Worm (Caenorhabditis elegans) whole organism, L4 larva: Measurements from ENCODE around the gene F14D2.19.

Source experiments
- ces-1 ChIP-seq: fragments of 150-350 bp; sonication (generic microtip); optimal IDR thresholded peaks from 4 replicates; lab custom pipeline; 2014; ENCODE audit warnings: missing biosample characterization, missing genetic modification reagents, missing genetic modification characterization
- nhr-77 ChIP-seq: fragments of 150-350 bp; optimal IDR thresholded peaks from 2 replicates; lab custom pipeline; 2014; ENCODE audit warnings: missing biosample characterization, missing genetic modification characterization

DNA sequence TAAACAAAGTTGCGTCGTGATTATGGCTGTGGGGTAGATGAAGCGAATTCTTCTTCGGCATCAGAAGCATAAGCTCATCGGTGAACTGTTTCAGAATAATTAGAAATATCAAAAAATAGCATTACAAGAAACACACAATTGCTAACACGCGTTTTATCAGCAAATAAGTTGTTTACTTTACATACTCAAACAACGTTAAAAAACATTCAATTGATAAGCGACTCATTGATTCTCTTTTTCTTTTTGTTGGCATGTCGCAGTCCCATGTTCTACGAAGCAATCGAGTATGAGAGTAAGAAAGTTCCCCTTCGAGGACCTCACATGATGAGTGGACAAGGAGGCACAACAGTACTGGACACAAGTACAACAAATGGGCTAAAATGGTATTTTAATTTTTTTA lies 40.3 kb downstream of the F14D2.19 start, which contains the start of gene btb-16:
- TF ChIP-seq nhr-77 (tag; lab: Kevin White, UChicago) (no peak), ces-1 (no peak)
